Fruit fly (Drosophila melanogaster) whole organism, larva: Measurements from ENCODE around the gene CG14397.
A peak's percentile ranks its signal among the peaks of the same experiment; 100 is the strongest.

Experiments used
- noc ChIP-seq: fragments of 200-800 bp; sonication (Bioruptor generic); optimal IDR thresholded peaks from 3 replicates; lab custom pipeline; 2019; ENCODE audit warnings: missing biosample characterization, mild to moderate bottlenecking, missing genetic modification characterization, moderate library complexity

CG14397 gene

dm6 chr2L:21090958-21091357 lies at the start of gene CG14397:
Gene CG14397 (plus strand): TSS chr2L:21091227.
- TF ChIP-seq noc (tag; lab: Kevin White, UChicago) = no peak

dm6 chr2L:21051873-21052736 lies 38.9 kb upstream of the CG14397 start, which contains the start of gene CG42238:
Gene CG42238 (minus strand): TSS chr2L:21052164.
- no peak for TF ChIP-seq noc (tag; lab: Kevin White, UChicago)

- TF ChIP-seq noc (tag; lab: Kevin White, UChicago) = no peak
These were observed 38.1 kb upstream of the CG14397 start, which contains the start of gene Itgbn for dm6 chr2L:21052783-21053463. Gene Itgbn (plus strand): TSS chr2L:21053033.

- peak; percentile 23 for TF ChIP-seq noc (tag; lab: Kevin White, UChicago)
These were observed 37.4 kb upstream of the CG14397 start for dm6 chr2L:21053623-21054022.

- no peak for TF ChIP-seq noc (tag; lab: Kevin White, UChicago)
These were observed 29.4 kb upstream of the CG14397 start for dm6 chr2L:21061591-21061990.

dm6 chr2L:21062611-21063010 lies 28.4 kb upstream of the CG14397 start:
- no peak for TF ChIP-seq noc (tag; lab: Kevin White, UChicago)

- no peak for TF ChIP-seq noc (tag; lab: Kevin White, UChicago)
These were observed 25.1 kb upstream of the CG14397 start for dm6 chr2L:21065889-21066288.

- TF ChIP-seq noc (tag; lab: Kevin White, UChicago) = no peak
These were observed 23.9 kb upstream of the CG14397 start for dm6 chr2L:21067137-21067536.

dm6 chr2L:21069776-21070175 lies 21.3 kb upstream of the CG14397 start:
- no peak for TF ChIP-seq noc (tag; lab: Kevin White, UChicago)

dm6 chr2L:21070825-21071224 lies 20.2 kb upstream of the CG14397 start:
- no peak for TF ChIP-seq noc (tag; lab: Kevin White, UChicago)

- TF ChIP-seq noc (tag; lab: Kevin White, UChicago) = no peak
These were observed 19.6 kb upstream of the CG14397 start, which contains the start of gene CG9265 for dm6 chr2L:21071435-21071834. Gene CG9265 (minus strand): TSS chr2L:21071502.

dm6 chr2L:21072389-21072788 lies 18.6 kb upstream of the CG14397 start:
- TF ChIP-seq noc (tag; lab: Kevin White, UChicago) = no peak

dm6 chr2L:21073300-21073699 lies 17.7 kb upstream of the CG14397 start:
- no peak for TF ChIP-seq noc (tag; lab: Kevin White, UChicago)

dm6 chr2L:21073818-21074217 lies 17.2 kb upstream of the CG14397 start:
- TF ChIP-seq noc (tag; lab: Kevin White, UChicago) = no peak

dm6 chr2L:21075105-21075504 lies 15.9 kb upstream of the CG14397 start, which contains the start of gene tadr:
Gene tadr (plus strand): TSS chr2L:21075405.
- no peak for TF ChIP-seq noc (tag; lab: Kevin White, UChicago)

- no peak for TF ChIP-seq noc (tag; lab: Kevin White, UChicago)
These were observed 13.2 kb upstream of the CG14397 start for dm6 chr2L:21077849-21078248.
